Worm (Caenorhabditis elegans): ENCODE results near the gene W09G10.9.

ce11 chrII:3523547-3523946 is 1.9 kb downstream of the W09G10.9 start:
- TF ChIP-seq him-1 (tag; optimal IDR thresholded peaks at IDR 0.05), result peak; percentile 51
- TF ChIP-seq W03F9.2 (tag; optimal IDR thresholded peaks at IDR 0.05), result peak; percentile 10
